Worm (Caenorhabditis elegans) whole organism, young adult: Measurements from ENCODE around the gene R03E9.2.
A peak's percentile ranks its signal among the peaks of the same experiment; 100 is the strongest.

Experiments used
- B0035.1 ChIP-seq: sonication (generic microtip); optimal IDR thresholded peaks from 2 replicates; lab custom pipeline; 2016; ENCODE audit warnings: missing genetic modification characterization, mild to moderate bottlenecking, missing compliant biosample characterization, missing genotype, missing genetic modification reagents
- B0336.3 ChIP-seq: fragments of 200-800 bp; sonication (Bioruptor generic); IDR thresholded peaks from 2 replicates; pipeline ENCODE4 v1.3.6; 2022; ENCODE audit warnings: missing genetic modification characterization, missing compliant biosample characterization
- C06A6.2 ChIP-seq: fragments of 200-800 bp; sonication (Bioruptor generic); conservative IDR thresholded peaks from 2 replicates; pipeline ENCODE4 v1.3.6; 2022; ENCODE audit warnings: missing genetic modification characterization, missing compliant biosample characterization
- F37B4.10 ChIP-seq: fragments of 200-800 bp; sonication (Bioruptor generic); IDR thresholded peaks from 2 replicates; pipeline ENCODE4 v1.3.6; 2022; ENCODE audit warnings: missing genetic modification characterization, missing compliant biosample characterization
- F57A8.1 ChIP-seq: fragments of 200-800 bp; sonication (Bioruptor generic); optimal IDR thresholded peaks from 2 replicates; lab custom pipeline; 2018; ENCODE audit warnings: mild to moderate bottlenecking, missing genetic modification characterization, moderate library complexity, missing compliant biosample characterization
- Y67H2A.10 ChIP-seq: fragments of 200-800 bp; sonication (Bioruptor generic); conservative IDR thresholded peaks from 2 replicates; pipeline ENCODE4 v1.3.6; 2022; ENCODE audit warnings: missing genetic modification reagents, missing genetic modification characterization, missing compliant biosample characterization
- Y95B8A.8 ChIP-seq: fragments of 200-800 bp; sonication (Bioruptor generic); IDR thresholded peaks from 2 replicates; pipeline ENCODE4 v1.3.6; 2022; ENCODE audit warnings: missing genetic modification reagents, missing genetic modification characterization, missing compliant biosample characterization
- ama-1 ChIP-seq, 3 experiments: fragments of 150-350 bp in 1 of 3; sonication (generic microtip) in 2 of 3; optimal IDR thresholded peaks; 2 replicates each; lab custom pipeline; 2014 to 2018; ENCODE audit warnings: missing biosample characterization in 2 of 3, missing genetic modification characterization in 2 of 3, missing genetic modification reagents in 2 of 3
- ccch-3 ChIP-seq: fragments of 200-800 bp; sonication (Bioruptor generic); optimal IDR thresholded peaks from 2 replicates; lab custom pipeline; 2018; ENCODE audit warnings: mild to moderate bottlenecking, missing genetic modification characterization, missing compliant biosample characterization
- cebp-1 ChIP-seq, 2 experiments: fragments of 200-800 bp in 1 of 2; sonication (Bioruptor generic) in 1 of 2; sonication (generic microtip) in 1 of 2; IDR thresholded peaks in 1 of 2; optimal IDR thresholded peaks in 1 of 2; 2 replicates each; pipeline versions ENCODE4 v1.3.6 to Lab custom; 2017 to 2022; ENCODE audit warnings: missing compliant biosample characterization in 2 of 2, missing genetic modification characterization in 2 of 2, mild to moderate bottlenecking in 1 of 2, missing genetic modification reagents in 1 of 2, moderate library complexity in 1 of 2
- cebp-2 ChIP-seq: fragments of 200-800 bp; sonication (Bioruptor generic); IDR thresholded peaks from 2 replicates; pipeline ENCODE4 v1.3.6; 2022; ENCODE audit warnings: missing genetic modification characterization, missing compliant biosample characterization
- ceh-27 ChIP-seq: fragments of 200-800 bp; sonication (Bioruptor generic); optimal IDR thresholded peaks from 2 replicates; lab custom pipeline; 2018; ENCODE audit warnings: mild to moderate bottlenecking, missing genetic modification characterization, moderate library complexity, missing compliant biosample characterization
- ceh-40 ChIP-seq: fragments of 200-800 bp; sonication (Bioruptor generic); IDR thresholded peaks from 2 replicates; pipeline ENCODE4 v1.3.6; 2022; ENCODE audit warnings: missing genetic modification characterization, missing compliant biosample characterization
- dox-1 ChIP-seq: fragments of 200-800 bp; sonication (Bioruptor generic); IDR thresholded peaks from 2 replicates; pipeline ENCODE4 v1.3.6; 2022; ENCODE audit warnings: missing genetic modification reagents, missing genetic modification characterization, missing compliant biosample characterization
- egl-44 ChIP-seq: fragments of 200-800 bp; sonication (Bioruptor generic); IDR thresholded peaks from 2 replicates; pipeline ENCODE4 v1.3.6; 2022; ENCODE audit warnings: missing genetic modification reagents, missing genetic modification characterization, missing compliant biosample characterization
- gei-17 ChIP-seq: fragments of 200-800 bp; sonication (Bioruptor generic); optimal IDR thresholded peaks from 2 replicates; lab custom pipeline; 2018; ENCODE audit warnings: mild to moderate bottlenecking, missing genetic modification characterization, missing compliant biosample characterization
- hlh-12 ChIP-seq: sonication (generic microtip); optimal IDR thresholded peaks from 2 replicates; lab custom pipeline; 2016; ENCODE audit warnings: missing genetic modification characterization, missing compliant biosample characterization
- hmg-1.2 ChIP-seq: fragments of 200-800 bp; sonication (Bioruptor generic); IDR thresholded peaks from 2 replicates; pipeline ENCODE4 v1.3.6; 2022; ENCODE audit warnings: missing genetic modification reagents, missing genetic modification characterization, missing compliant biosample characterization
- hmg-20 ChIP-seq: fragments of 200-800 bp; sonication (Bioruptor generic); IDR thresholded peaks from 2 replicates; pipeline ENCODE4 v1.3.6; 2022; ENCODE audit warnings: missing genetic modification reagents, missing genetic modification characterization, missing compliant biosample characterization
- hsf-1 ChIP-seq: fragments of 200-800 bp; sonication (Bioruptor generic); IDR thresholded peaks from 2 replicates; pipeline ENCODE4 v1.3.6; 2022; ENCODE audit warnings: missing genetic modification reagents, missing genetic modification characterization, missing compliant biosample characterization
- lag-1 ChIP-seq: fragments of 200-800 bp; sonication (Bioruptor generic); IDR thresholded peaks from 2 replicates; pipeline ENCODE4 v1.3.6; 2022; ENCODE audit warnings: missing genetic modification reagents, missing genetic modification characterization, missing compliant biosample characterization
- let-526 ChIP-seq: fragments of 200-800 bp; sonication (Bioruptor generic); IDR thresholded peaks from 2 replicates; pipeline ENCODE4 v1.3.6; 2022; ENCODE audit warnings: missing genetic modification reagents, missing genetic modification characterization, missing compliant biosample characterization
- lin-26 ChIP-seq: fragments of 200-800 bp; sonication (Bioruptor generic); IDR thresholded peaks from 2 replicates; pipeline ENCODE4 v1.3.6; 2022; ENCODE audit warnings: missing genetic modification reagents, missing genetic modification characterization, missing compliant biosample characterization
- lin-35 ChIP-seq, 3 experiments: fragments of 150-350 bp in 2 of 3; sonication (generic microtip) in 1 of 3; optimal IDR thresholded peaks; 2 replicates each; lab custom pipeline; 2014 to 2018; ENCODE audit warnings: missing biosample characterization in 3 of 3, missing genetic modification characterization in 3 of 3, missing genetic modification reagents in 3 of 3
- lin-40 ChIP-seq: sonication (generic microtip); optimal IDR thresholded peaks from 2 replicates; lab custom pipeline; 2016; ENCODE audit warnings: missing genetic modification characterization, mild to moderate bottlenecking, missing compliant biosample characterization, missing genotype, missing genetic modification reagents
- lin-54 ChIP-seq: fragments of 200-800 bp; sonication (Bioruptor generic); optimal IDR thresholded peaks from 2 replicates; lab custom pipeline; 2018; ENCODE audit warnings: mild to moderate bottlenecking, missing genetic modification characterization, missing compliant biosample characterization
- mcd-1 ChIP-seq: fragments of 200-800 bp; sonication (Bioruptor generic); IDR thresholded peaks from 2 replicates; pipeline ENCODE4 v1.3.6; 2022; ENCODE audit warnings: missing genetic modification reagents, missing genetic modification characterization, missing compliant biosample characterization
- nhr-179 ChIP-seq: sonication (generic microtip); optimal IDR thresholded peaks from 2 replicates; lab custom pipeline; 2016; ENCODE audit warnings: mild to moderate bottlenecking, missing genetic modification characterization, missing compliant biosample characterization
- nhr-80 ChIP-seq: sonication (generic microtip); optimal IDR thresholded peaks from 2 replicates; lab custom pipeline; 2016; ENCODE audit warnings: missing genetic modification characterization, missing compliant biosample characterization
- pbrm-1 ChIP-seq: fragments of 200-800 bp; sonication (Bioruptor generic); IDR thresholded peaks from 2 replicates; pipeline ENCODE4 v1.3.6; 2022; ENCODE audit warnings: missing genetic modification reagents, missing genetic modification characterization, missing compliant biosample characterization
- rec-8 ChIP-seq, 2 experiments: sonication (generic microtip); optimal IDR thresholded peaks; 2 replicates each; lab custom pipeline; 2016; ENCODE audit warnings: mild to moderate bottlenecking in 2 of 2, missing genetic modification characterization in 2 of 2, missing genetic modification reagents in 2 of 2, missing genotype in 2 of 2, missing biosample characterization in 1 of 2, missing compliant biosample characterization in 1 of 2, moderate library complexity in 1 of 2
- repo-1 ChIP-seq: sonication (generic microtip); optimal IDR thresholded peaks from 2 replicates; lab custom pipeline; 2017; ENCODE audit warnings: mild to moderate bottlenecking, missing genetic modification characterization, missing compliant biosample characterization
- sdz-38 ChIP-seq: sonication (generic microtip); optimal IDR thresholded peaks from 2 replicates; lab custom pipeline; 2016; ENCODE audit warnings: missing genotype, missing genetic modification characterization, missing compliant biosample characterization
- sea-2 ChIP-seq: fragments of 200-800 bp; sonication (Bioruptor generic); IDR thresholded peaks from 2 replicates; pipeline ENCODE4 v1.3.6; 2022; ENCODE audit warnings: missing genetic modification characterization, missing compliant biosample characterization
- snpc-1.1 ChIP-seq: sonication (generic microtip); optimal IDR thresholded peaks from 2 replicates; lab custom pipeline; 2017; ENCODE audit warnings: missing genetic modification characterization, mild to moderate bottlenecking, missing compliant biosample characterization, antibody characterized with exemption, moderate library complexity, missing genotype, missing genetic modification reagents; ENCODE audit not compliant: insufficient read depth
- somi-1 ChIP-seq: fragments of 200-800 bp; sonication (Bioruptor generic); optimal IDR thresholded peaks from 2 replicates; lab custom pipeline; 2018; ENCODE audit warnings: mild to moderate bottlenecking, missing genetic modification characterization, missing compliant biosample characterization
- tlf-1 ChIP-seq: fragments of 200-800 bp; sonication (Bioruptor generic); optimal IDR thresholded peaks from 2 replicates; lab custom pipeline; 2018; ENCODE audit warnings: mild to moderate bottlenecking, missing genetic modification characterization, missing compliant biosample characterization
- zfh-2 ChIP-seq: fragments of 200-800 bp; sonication (Bioruptor generic); conservative IDR thresholded peaks from 2 replicates; pipeline ENCODE4 v1.3.6; 2022; ENCODE audit warnings: missing genetic modification reagents, missing genetic modification characterization, missing compliant biosample characterization
- ztf-18 ChIP-seq: sonication (generic microtip); optimal IDR thresholded peaks from 2 replicates; lab custom pipeline; 2016; ENCODE audit warnings: missing genotype, mild to moderate bottlenecking, missing genetic modification characterization, missing compliant biosample characterization
- ztf-26 ChIP-seq: sonication (generic microtip); optimal IDR thresholded peaks from 2 replicates; lab custom pipeline; 2017; ENCODE audit warnings: missing genetic modification characterization, missing compliant biosample characterization

The R03E9.2 gene

DNA sequence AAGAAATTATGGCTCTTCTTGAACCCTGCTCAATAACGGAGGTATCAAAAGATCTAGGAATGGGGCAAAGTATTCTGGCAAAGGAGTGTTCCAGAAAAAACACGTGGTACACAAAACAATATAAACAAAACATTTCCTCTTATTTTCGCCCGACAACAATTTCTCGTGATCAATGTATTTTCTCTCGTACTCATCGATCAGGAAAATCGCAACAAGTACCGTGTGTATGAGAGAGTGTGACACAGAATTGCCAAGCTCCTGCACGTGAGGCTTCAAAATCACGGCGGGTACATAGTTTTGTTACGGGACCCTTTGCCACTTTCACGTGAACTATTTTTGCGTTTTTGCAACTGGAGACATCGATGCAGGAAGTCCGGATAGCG, 7.9 kb upstream of the R03E9.2 start:
- TF ChIP-seq lin-26 (GFP tag; lab: Robert Waterston, UW) (no peak), sdz-38 (tag; lab: Kevin White, UChicago) (no peak), C06A6.2 (peak; percentile 52; the same call in 1 of the 2 replicates), B0035.1 (no peak), B0336.3 (GFP tag; lab: Robert Waterston, UW) (no peak), Y67H2A.10 (no peak), Y95B8A.8 (GFP tag; lab: Robert Waterston, UW) (no peak), egl-44 (GFP tag; lab: Robert Waterston, UW) (0 out of 2 replicates have a peak, but pooled peaks have one; percentile 31), hmg-20 (GFP tag; lab: Robert Waterston, UW) (no peak), somi-1 (GFP tag; lab: Kevin White, UChicago) (peak; percentile 36), pbrm-1 (no peak), snpc-1.1 (tag; lab: Kevin White, UChicago) (no peak), let-526 (GFP tag; lab: Robert Waterston, UW) (peak; percentile 56; the same call in 1 of the 2 replicates), ztf-26 (no peak), F57A8.1 (GFP tag; lab: Kevin White, UChicago) (no peak), cebp-2 (GFP tag; lab: Robert Waterston, UW) (no peak), sea-2 (GFP tag; lab: Robert Waterston, UW) (no peak), tlf-1 (no peak), hmg-1.2 (GFP tag; lab: Robert Waterston, UW) (no peak), gei-17 (GFP tag; lab: Kevin White, UChicago) (no peak), nhr-179 (tag; lab: Kevin White, UChicago) (no peak), ztf-18 (tag; lab: Kevin White, UChicago) (no peak), hsf-1 (GFP tag; lab: Robert Waterston, UW) (peak; percentile 34; the same call in 1 of the 2 replicates)
- TF ChIP-seq, all 124 proteins: peak for 5

DNA sequence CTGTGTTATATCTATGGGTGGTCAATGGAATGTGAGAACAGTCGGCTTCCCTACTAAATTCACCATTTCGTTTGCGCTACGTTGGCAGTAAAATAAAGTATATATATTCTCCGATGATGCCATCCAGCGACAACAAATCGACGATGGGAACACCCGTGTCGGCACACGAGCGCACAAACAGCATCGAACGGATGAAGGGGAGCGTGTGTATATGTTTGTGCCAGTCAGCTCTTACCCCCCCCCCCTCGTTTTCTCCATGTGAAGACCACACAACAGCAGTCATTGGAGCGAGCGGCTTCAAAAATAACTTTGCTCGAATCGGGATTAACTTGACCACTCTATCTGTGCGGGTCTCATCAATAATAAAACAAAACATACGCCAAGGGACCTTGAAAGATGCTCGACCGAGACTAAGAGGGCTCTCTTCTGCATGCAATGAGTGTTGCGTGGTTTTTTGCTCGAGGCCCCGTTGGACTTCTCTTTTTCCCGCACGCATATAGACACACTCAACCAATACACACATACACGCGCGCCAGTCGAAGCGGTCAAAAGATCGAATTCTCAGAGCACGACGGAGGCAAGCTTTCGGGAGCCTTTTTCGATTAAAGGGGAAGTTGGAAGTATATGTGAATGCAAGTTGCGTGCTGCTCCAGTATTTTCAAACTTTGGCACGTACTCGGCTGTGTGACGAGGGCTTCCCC, 7.3 kb upstream of the R03E9.2 start:
- TF ChIP-seq ztf-18 (tag; lab: Kevin White, UChicago) (no peak), hlh-12 (tag; lab: Kevin White, UChicago) (no peak), lin-35 (GFP tag; optimal IDR thresholded peaks at IDR 0.05; lab: Kevin White, UChicago) (peak in 1 of 3 experiments; percentile 8), ceh-40 (GFP tag; lab: Robert Waterston, UW) (no peak), zfh-2 (GFP tag; lab: Robert Waterston, UW) (peak; percentile 23), lin-54 (GFP tag; lab: Kevin White, UChicago) (no peak), ama-1 (optimal IDR thresholded peaks at IDR 0.05; lab: Kevin White, UChicago) (no peak), ama-1 (GFP tag; optimal IDR thresholded peaks at IDR 0.05; lab: Kevin White, UChicago) (peak in 1 of 2 experiments; percentile 24), rec-8 (tag; optimal IDR thresholded peaks at IDR 0.05; lab: Kevin White, UChicago) (no peak), ceh-27 (GFP tag; lab: Kevin White, UChicago) (peak; percentile 24)

DNA sequence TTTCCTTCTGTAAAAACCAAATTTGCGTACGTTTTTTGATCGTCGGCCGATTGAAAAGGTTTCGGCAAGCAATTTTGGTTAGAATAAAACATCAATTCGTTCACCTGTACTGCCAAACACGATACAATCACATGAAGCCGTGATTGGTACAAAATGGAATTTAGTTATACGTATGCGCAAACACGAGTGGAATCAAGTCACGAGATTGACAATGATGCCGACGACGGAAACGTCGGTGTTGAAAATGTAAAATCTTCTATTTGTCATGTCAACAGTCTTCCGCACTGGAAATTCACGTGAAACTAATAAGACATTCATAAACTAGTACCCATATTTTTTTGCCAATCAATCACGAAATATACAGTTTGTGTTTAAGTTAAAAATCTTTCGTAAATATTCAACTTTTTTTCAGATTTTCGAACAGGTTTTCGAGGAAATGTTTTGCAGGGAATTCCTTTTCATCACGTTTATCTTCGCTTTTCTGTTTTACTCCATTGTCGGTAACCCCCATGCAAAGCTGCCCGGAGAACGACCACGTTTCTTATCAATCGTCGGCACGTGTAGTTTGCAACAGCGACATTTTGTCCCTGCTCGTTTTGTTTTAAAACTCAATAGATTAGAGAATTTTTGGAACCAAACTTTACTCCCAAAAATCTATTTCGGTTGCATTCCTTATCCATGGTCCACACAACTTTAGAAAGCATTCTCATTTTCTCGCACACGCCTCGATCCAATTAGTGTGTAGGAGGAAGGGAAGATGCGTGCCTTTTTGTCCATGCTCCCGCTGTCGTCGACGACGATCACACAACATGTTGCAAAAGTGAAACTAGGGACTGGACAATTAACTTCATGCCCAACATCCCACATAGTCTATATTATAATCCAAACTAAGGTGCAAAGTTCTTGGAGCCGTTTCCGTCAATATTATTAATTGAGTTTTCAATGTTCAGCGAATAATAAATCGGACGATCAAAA, 6.2 kb upstream of the R03E9.2 start:
- TF ChIP-seq mcd-1 (GFP tag; lab: Robert Waterston, UW) (0 out of 2 replicates have a peak, but pooled peaks have one; percentile 12), lag-1 (GFP tag; lab: Robert Waterston, UW) (no peak), repo-1 (tag; lab: Kevin White, UChicago) (peak; percentile 5), dox-1 (GFP tag; lab: Robert Waterston, UW) (0 out of 2 replicates have a peak, but pooled peaks have one; percentile 10), ccch-3 (GFP tag; lab: Kevin White, UChicago) (no peak), somi-1 (GFP tag; lab: Kevin White, UChicago) (peak; percentile 62), nhr-80 (tag; lab: Kevin White, UChicago) (peak; percentile 34), cebp-1 (GFP tag; IDR thresholded peaks at IDR 0.05; lab: Robert Waterston, UW) (no peak), cebp-1 (tag; optimal IDR thresholded peaks at IDR 0.05; lab: Kevin White, UChicago) (peak; percentile 31), ztf-26 (peak; percentile 51), F37B4.10 (GFP tag; lab: Robert Waterston, UW) (0 out of 2 replicates have a peak, but pooled peaks have one; percentile 51), lin-40 (peak; percentile 22)
